Worm (Caenorhabditis elegans): ENCODE data around the gene leo-1.

Gene leo-1

DNA sequence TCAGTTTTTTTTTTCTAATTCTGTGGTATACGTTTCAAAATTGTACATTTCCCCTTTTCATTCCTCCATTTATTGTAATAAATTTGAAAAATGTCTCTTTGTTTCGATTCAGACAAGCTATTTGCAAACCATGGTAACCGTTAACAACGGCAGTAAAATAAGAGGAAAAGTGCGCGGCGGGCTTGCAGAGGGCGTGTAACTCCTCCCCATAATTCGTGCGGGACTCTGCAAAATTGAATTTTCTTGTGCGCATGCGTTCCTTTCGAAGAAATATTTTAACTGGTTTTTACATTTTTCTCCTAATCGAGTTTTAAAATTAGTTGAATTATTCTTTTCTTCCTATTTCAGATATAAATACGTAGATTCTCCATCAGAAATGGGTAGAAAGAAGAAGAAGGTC is 18.5 kb downstream of the leo-1 start, which contains the start of gene znf-207 (continued):
- no peak for TF ChIP-seq zag-1 (tag; optimal IDR thresholded peaks at IDR 0.05)

- TF ChIP-seq aly-2 (tag; optimal IDR thresholded peaks at IDR 0.05) (no peak), blmp-1 (tag; optimal IDR thresholded peaks at IDR 0.05; ENCODE audit: insufficient read depth) (no peak), nhr-237 (tag; optimal IDR thresholded peaks at IDR 0.05) (no peak), sma-9 (GFP tag; optimal IDR thresholded peaks at IDR 0.05) (no peak), sma-9 (tag; optimal IDR thresholded peaks at IDR 0.05) (no peak), nhr-77 (tag; optimal IDR thresholded peaks at IDR 0.05) (no peak), unc-62 (GFP tag; optimal IDR thresholded peaks at IDR 0.05) (no peak), ama-1 (optimal IDR thresholded peaks at IDR 0.05) (no peak)
Measured at ce11 chrIV:11307770-11308169, 21.4 kb downstream of the leo-1 start.

DNA sequence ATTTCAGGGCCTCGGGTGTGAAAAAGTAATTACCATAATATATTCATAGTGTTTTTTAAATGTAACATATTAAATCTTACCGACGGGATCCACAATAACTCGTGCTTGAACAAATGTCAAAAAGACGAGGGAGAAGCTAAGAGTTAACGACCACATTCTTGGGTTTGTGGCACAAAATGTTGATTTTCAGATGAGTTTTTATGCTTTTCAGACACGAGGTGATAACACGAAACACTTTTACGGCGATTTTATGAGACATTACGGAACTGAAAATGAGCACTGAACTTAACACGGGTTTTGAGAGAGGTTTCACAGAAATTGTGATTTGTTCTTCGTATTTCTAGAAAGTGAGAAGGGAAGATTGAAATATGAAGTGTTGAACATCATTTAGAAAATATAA is 22.6 kb downstream of the leo-1 start, which contains the start of gene B0035.13:
TSS of gene B0035.13 (minus strand) at position 173 of the 400 bp plus-strand sequence.
- TF ChIP-seq C34F6.9 (tag; optimal IDR thresholded peaks at IDR 0.05) (no peak), fos-1 (tag; optimal IDR thresholded peaks at IDR 0.05) (peak; percentile 10)

DNA sequence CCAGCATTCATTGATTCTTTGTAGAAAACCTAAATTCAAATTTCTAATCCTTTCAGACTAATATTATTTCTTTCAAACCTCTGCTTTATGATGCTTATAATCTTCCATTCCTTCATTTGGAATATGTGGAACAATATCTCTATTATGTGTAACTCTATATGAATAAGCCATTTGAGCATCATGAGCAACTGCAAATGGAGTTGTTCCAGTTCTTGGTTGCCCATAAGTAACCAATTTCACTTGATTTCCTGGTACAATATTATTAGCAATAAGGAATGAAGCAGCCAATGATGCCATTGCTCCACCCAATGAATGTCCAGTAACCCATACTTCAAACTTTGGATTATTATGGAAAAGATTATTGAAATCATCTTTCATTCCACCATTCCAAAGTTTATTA is 24.2 kb downstream of the leo-1 start:
- TF ChIP-seq ama-1 (optimal IDR thresholded peaks at IDR 0.05): no peak
- TF ChIP-seq nhr-10 (tag; optimal IDR thresholded peaks at IDR 0.05): no peak
- TF ChIP-seq elt-1 (tag; optimal IDR thresholded peaks at IDR 0.05): no peak
- no peak for TF ChIP-seq peb-1 (tag; optimal IDR thresholded peaks at IDR 0.05)
- no peak for TF ChIP-seq Y55F3AM.14 (GFP tag; optimal IDR thresholded peaks at IDR 0.05)

- peak; percentile 51 for TF ChIP-seq blmp-1 (tag; optimal IDR thresholded peaks at IDR 0.05; ENCODE audit: insufficient read depth)
- no peak for TF ChIP-seq lin-39 (tag; optimal IDR thresholded peaks at IDR 0.05)
- TF ChIP-seq lin-11 (tag; optimal IDR thresholded peaks at IDR 0.05): no peak
- TF ChIP-seq nhr-77 (tag; optimal IDR thresholded peaks at IDR 0.05): no peak
- no peak for TF ChIP-seq dmd-4 (tag; optimal IDR thresholded peaks at IDR 0.05)
- peak; percentile 36 for TF ChIP-seq gmeb-1 (tag; optimal IDR thresholded peaks at IDR 0.05)
- no peak for TF ChIP-seq ztf-11 (tag; optimal IDR thresholded peaks at IDR 0.05)
- no peak for TF ChIP-seq unc-39 (tag; optimal IDR thresholded peaks at IDR 0.05)
- TF ChIP-seq nhr-21 (tag; optimal IDR thresholded peaks at IDR 0.05): no peak
- no peak for TF ChIP-seq elt-1 (tag; optimal IDR thresholded peaks at IDR 0.05)
- TF ChIP-seq egl-27 (tag; optimal IDR thresholded peaks at IDR 0.05): no peak
- TF ChIP-seq aly-2 (tag; optimal IDR thresholded peaks at IDR 0.05): no peak
- TF ChIP-seq Y55F3AM.14 (GFP tag; optimal IDR thresholded peaks at IDR 0.05): no peak
- no peak for TF ChIP-seq ceh-16 (tag; optimal IDR thresholded peaks at IDR 0.05)
- TF ChIP-seq C34F6.9 (tag; optimal IDR thresholded peaks at IDR 0.05): peak; percentile 78
- no peak for TF ChIP-seq ceh-82 (tag; optimal IDR thresholded peaks at IDR 0.05)
- no peak for TF ChIP-seq ZK546.5 (tag; optimal IDR thresholded peaks at IDR 0.05)
- TF ChIP-seq crh-2 (tag; optimal IDR thresholded peaks at IDR 0.05): peak; percentile 43
- no peak for TF ChIP-seq nhr-237 (tag; optimal IDR thresholded peaks at IDR 0.05)
- TF ChIP-seq snpc-4 (tag; optimal IDR thresholded peaks at IDR 0.05): no peak
- TF ChIP-seq mab-5 (tag; optimal IDR thresholded peaks at IDR 0.05): no peak
- TF ChIP-seq nhr-23 (tag; optimal IDR thresholded peaks at IDR 0.05): no peak
- TF ChIP-seq nhr-6 (tag; optimal IDR thresholded peaks at IDR 0.05): no peak
- peak; percentile 67 for TF ChIP-seq fos-1 (tag; optimal IDR thresholded peaks at IDR 0.05)
- TF ChIP-seq unc-62 (GFP tag; optimal IDR thresholded peaks at IDR 0.05): no peak
- TF ChIP-seq lsy-2 (tag; optimal IDR thresholded peaks at IDR 0.05): peak in 1 of 2 experiments; percentile 52
- no peak for TF ChIP-seq mdl-1 (tag; optimal IDR thresholded peaks at IDR 0.05)
- TF ChIP-seq nhr-11 (tag; optimal IDR thresholded peaks at IDR 0.05): no peak
- no peak for TF ChIP-seq nhr-12 (tag; optimal IDR thresholded peaks at IDR 0.05)
- no peak for TF ChIP-seq elt-3 (tag; optimal IDR thresholded peaks at IDR 0.05)
- no peak for TF ChIP-seq sma-3 (GFP tag; optimal IDR thresholded peaks at IDR 0.05)
- TF ChIP-seq unc-55 (GFP tag; optimal IDR thresholded peaks at IDR 0.05): peak; percentile 80
- peak; percentile 19 for TF ChIP-seq F13H6.1 (tag; optimal IDR thresholded peaks at IDR 0.05)
- TF ChIP-seq nhr-25 (tag; optimal IDR thresholded peaks at IDR 0.05): no peak
- no peak for TF ChIP-seq ztf-4 (tag; optimal IDR thresholded peaks at IDR 0.05)
- TF ChIP-seq zag-1 (tag; optimal IDR thresholded peaks at IDR 0.05): no peak
- TF ChIP-seq nhr-129 (tag; optimal IDR thresholded peaks at IDR 0.05): peak; percentile 8
- TF ChIP-seq ama-1 (optimal IDR thresholded peaks at IDR 0.05): no peak
- no peak for TF ChIP-seq peb-1 (tag; optimal IDR thresholded peaks at IDR 0.05)
Measured at ce11 chrIV:11298154-11299086, 30.7 kb downstream of the leo-1 start, which contains the start of the genes B0035.15 and dnj-1. Gene B0035.15, minus strand, starts transcription at chrIV:11298252. Gene dnj-1, plus strand, starts transcription at chrIV:11299036.
